Fruit fly (Drosophila melanogaster) whole organism, pupa: ENCODE measurements around the gene ru.

ENCODE experiments used
- CG13204 ChIP-seq: fragments of 200-800 bp; sonication (Bioruptor generic); optimal IDR thresholded peaks from 2 replicates; lab custom pipeline; 2018; ENCODE audit warnings: missing biosample characterization, mild to moderate bottlenecking, missing genetic modification characterization, moderate library complexity
- CG15710 ChIP-seq: fragments of 200-800 bp; sonication (Bioruptor generic); optimal IDR thresholded peaks from 2 replicates; lab custom pipeline; 2018; ENCODE audit warnings: missing biosample characterization, mild to moderate bottlenecking, missing genetic modification characterization, moderate library complexity
- CG17806 ChIP-seq: fragments of 200-800 bp; sonication (Bioruptor generic); optimal IDR thresholded peaks from 2 replicates; lab custom pipeline; 2018; ENCODE audit warnings: missing biosample characterization, mild to moderate bottlenecking, missing genetic modification characterization, moderate library complexity
- CG4496 ChIP-seq: fragments of 200-800 bp; sonication (Bioruptor generic); IDR thresholded peaks from 3 replicates; pipeline ENCODE4 v1.3.6; 2022; ENCODE audit warnings: missing biosample characterization, missing genetic modification characterization
- EcR ChIP-seq: fragments of 200-800 bp; sonication (Bioruptor generic); optimal IDR thresholded peaks from 3 replicates; lab custom pipeline; 2019; ENCODE audit warnings: missing biosample characterization, missing genetic modification characterization, mild to moderate bottlenecking, moderate library complexity, missing genetic modification reagents
- Snoo ChIP-seq: fragments of 200-800 bp; sonication (Bioruptor generic); optimal IDR thresholded peaks from 3 replicates; lab custom pipeline; 2017; ENCODE audit warnings: missing biosample characterization, mild to moderate bottlenecking, missing genetic modification characterization, inconsistent platforms
- fd96Ca ChIP-seq: fragments of 200-800 bp; sonication (Bioruptor generic); IDR thresholded peaks from 3 replicates; pipeline ENCODE4 v1.3.6; 2022; ENCODE audit warnings: missing biosample characterization, missing genetic modification characterization
- rn ChIP-seq: fragments of 200-800 bp; sonication (Bioruptor generic); IDR thresholded peaks from 2 replicates; pipeline ENCODE4 v1.3.6; 2022; ENCODE audit warnings: missing biosample characterization, missing genetic modification characterization

dm6 chr3L:1334571-1335427 lies 35.6 kb upstream of the ru start, which contains the start of the genes Hmbs and CG2211:
- TF ChIP-seq rn (GFP tag; lab: Robert Waterston, UW) (0 out of 2 replicates have a peak, but pooled peaks have one; percentile 9), CG15710 (tag; lab: Kevin White, UChicago) (peak; percentile 74), EcR (GFP tag; lab: Kevin White, UChicago) (peak; percentile 53), CG17806 (peak; percentile 77), Snoo (tag; lab: Kevin White, UChicago) (peak; percentile 73), fd96Ca (GFP tag; lab: Robert Waterston, UW) (peak; percentile 77), CG4496 (GFP tag; lab: Robert Waterston, UW) (peak; percentile 85), CG13204 (GFP tag; lab: Kevin White, UChicago) (no peak)
